Fruit fly (Drosophila melanogaster) whole organism, embryonic: ENCODE results near the gene CG12398.
A peak's percentile ranks its signal among the peaks of the same experiment; 100 is the strongest.

Experiments
- Asciz ChIP-seq: fragments of 200-800 bp; sonication (Bioruptor generic); optimal IDR thresholded peaks from 2 replicates; lab custom pipeline; 2017; ENCODE audit warnings: missing biosample characterization, mild to moderate bottlenecking, missing genetic modification characterization, missing genetic modification reagents
- BtbVII ChIP-seq: fragments of 200-800 bp; sonication (Bioruptor generic); optimal IDR thresholded peaks from 3 replicates; lab custom pipeline; 2017; ENCODE audit warnings: missing biosample characterization, mild to moderate bottlenecking, missing genetic modification characterization
- Bteb2 ChIP-seq: fragments of 200-800 bp; sonication (Bioruptor generic); optimal IDR thresholded peaks from 2 replicates; lab custom pipeline; 2016; ENCODE audit warnings: missing biosample characterization, missing genetic modification characterization
- CG14050 ChIP-seq: fragments of 200-800 bp; sonication (Bioruptor generic); IDR thresholded peaks from 3 replicates; pipeline ENCODE4 v1.3.6; 2022; ENCODE audit warnings: missing biosample characterization, missing genetic modification characterization
- CG1529 ChIP-seq: fragments of 200-800 bp; sonication (Bioruptor generic); optimal IDR thresholded peaks from 3 replicates; lab custom pipeline; 2018; ENCODE audit warnings: missing biosample characterization, missing genetic modification characterization
- CG15514 ChIP-seq: fragments of 200-800 bp; sonication (Bioruptor generic); optimal IDR thresholded peaks from 3 replicates; lab custom pipeline; 2017; ENCODE audit warnings: missing biosample characterization, missing genetic modification characterization, mild to moderate bottlenecking, moderate library complexity, missing genetic modification reagents
- CG1792 ChIP-seq: fragments of 200-800 bp; sonication (Bioruptor generic); optimal IDR thresholded peaks from 2 replicates; lab custom pipeline; 2016; ENCODE audit warnings: missing biosample characterization, missing genetic modification characterization
- CG18599 ChIP-seq: fragments of 200-800 bp; sonication (Bioruptor generic); optimal IDR thresholded peaks from 3 replicates; lab custom pipeline; 2017; ENCODE audit warnings: missing biosample characterization, missing genetic modification characterization, mild to moderate bottlenecking, moderate library complexity, missing genetic modification reagents
- CG2202 ChIP-seq: fragments of 200-800 bp; sonication (Bioruptor generic); optimal IDR thresholded peaks from 2 replicates; lab custom pipeline; 2018; ENCODE audit warnings: missing biosample characterization, mild to moderate bottlenecking, missing genetic modification characterization
- CG33213 ChIP-seq: fragments of 200-800 bp; sonication (Bioruptor generic); optimal IDR thresholded peaks from 3 replicates; lab custom pipeline; 2016; ENCODE audit warnings: missing biosample characterization, missing genetic modification characterization
- CG33557 ChIP-seq: fragments of 200-800 bp; sonication (Bioruptor generic); optimal IDR thresholded peaks from 2 replicates; lab custom pipeline; 2019; ENCODE audit warnings: missing biosample characterization, mild to moderate bottlenecking, missing genetic modification characterization, moderate library complexity
- CG4360 ChIP-seq: fragments of 200-800 bp; sonication (Bioruptor generic); IDR thresholded peaks from 2 replicates; pipeline ENCODE4 v1.3.6; 2022; ENCODE audit warnings: missing biosample characterization, missing genetic modification characterization
- CG4424 ChIP-seq: fragments of 200-800 bp; sonication (Bioruptor generic); optimal IDR thresholded peaks from 3 replicates; lab custom pipeline; 2016; ENCODE audit warnings: missing biosample characterization, missing genetic modification characterization
- CG4730 ChIP-seq: fragments of 200-800 bp; sonication (Bioruptor generic); IDR thresholded peaks from 2 replicates; pipeline ENCODE4 v1.3.6; 2022; ENCODE audit warnings: missing biosample characterization, missing genetic modification characterization
- CG5180 ChIP-seq: fragments of 200-800 bp; sonication (Bioruptor generic); optimal IDR thresholded peaks from 3 replicates; lab custom pipeline; 2017; ENCODE audit warnings: missing biosample characterization, missing genetic modification characterization, mild to moderate bottlenecking, moderate library complexity, missing genetic modification reagents
- CG6654 ChIP-seq: fragments of 200-800 bp; sonication (Bioruptor generic); optimal IDR thresholded peaks from 2 replicates; lab custom pipeline; 2017; ENCODE audit warnings: missing biosample characterization, mild to moderate bottlenecking, missing genetic modification characterization
- CG8924 ChIP-seq: fragments of 200-800 bp; optimal IDR thresholded peaks from 3 replicates; lab custom pipeline; 2019; ENCODE audit warnings: missing biosample characterization, mild to moderate bottlenecking, missing genetic modification characterization, moderate library complexity
- CG9609 ChIP-seq: fragments of 200-800 bp; sonication (Bioruptor generic); optimal IDR thresholded peaks from 3 replicates; lab custom pipeline; 2016; ENCODE audit warnings: missing biosample characterization, missing genetic modification characterization
- CG9817 ChIP-seq: fragments of 200-800 bp; sonication (Bioruptor generic); optimal IDR thresholded peaks from 2 replicates; lab custom pipeline; 2018; ENCODE audit warnings: missing biosample characterization, mild to moderate bottlenecking, missing genetic modification characterization, moderate library complexity
- CoRest ChIP-seq: fragments of 200-800 bp; sonication (Bioruptor generic); optimal IDR thresholded peaks from 3 replicates; lab custom pipeline; 2018; ENCODE audit warnings: missing biosample characterization, mild to moderate bottlenecking, missing genetic modification characterization, moderate library complexity
- CrebB ChIP-seq: fragments of 200-800 bp; sonication (Bioruptor generic); optimal IDR thresholded peaks from 3 replicates; lab custom pipeline; 2018; ENCODE audit warnings: missing biosample characterization, mild to moderate bottlenecking, missing genetic modification characterization
- Dbx ChIP-seq: fragments of 200-800 bp; sonication (Bioruptor generic); IDR thresholded peaks from 3 replicates; pipeline ENCODE4 v1.3.6; 2022; ENCODE audit warnings: missing biosample characterization, missing genetic modification characterization
- Doc3 ChIP-seq: fragments of 200-800 bp; sonication (Bioruptor generic); IDR thresholded peaks from 3 replicates; pipeline ENCODE4 v1.3.6; 2022; ENCODE audit warnings: missing biosample characterization, missing genetic modification characterization; ENCODE audit not compliant: partially characterized antibody
- Ets65A ChIP-seq: fragments of 200-800 bp; sonication (Bioruptor generic); peaks from one replicate; lab custom pipeline; 2016; ENCODE audit warnings: missing biosample characterization, missing genetic modification characterization
- HLHmδ ChIP-seq: fragments of 200-800 bp; sonication (Bioruptor generic); optimal IDR thresholded peaks from 2 replicates; lab custom pipeline; 2018; ENCODE audit warnings: missing biosample characterization, mild to moderate bottlenecking, missing genetic modification characterization, moderate library complexity
- HmgZ ChIP-seq: fragments of 200-800 bp; sonication (Bioruptor generic); optimal IDR thresholded peaks from 2 replicates; lab custom pipeline; 2018; ENCODE audit warnings: missing biosample characterization, mild to moderate bottlenecking, missing genetic modification characterization
- Hr78 ChIP-seq, 2 experiments: fragments of 200-800 bp in 1 of 2; fragments of >200 bp in 1 of 2; sonication (Bioruptor generic) in 1 of 2; optimal IDR thresholded peaks; 2 replicates each; lab custom pipeline; 2017 to 2019; ENCODE audit warnings: missing biosample characterization in 2 of 2, missing genetic modification characterization in 2 of 2, mild to moderate bottlenecking in 1 of 2, moderate library complexity in 1 of 2
- Mes4 ChIP-seq: fragments of 200-800 bp; sonication (Bioruptor generic); optimal IDR thresholded peaks from 2 replicates; lab custom pipeline; 2016; ENCODE audit warnings: missing biosample characterization, missing genetic modification characterization
- Neu2 ChIP-seq: fragments of 200-800 bp; sonication (Bioruptor generic); optimal IDR thresholded peaks from 3 replicates; lab custom pipeline; 2016; ENCODE audit warnings: missing biosample characterization, missing genetic modification characterization, borderline replicate concordance
- NfI ChIP-seq: fragments of 200-800 bp; sonication (Bioruptor generic); optimal IDR thresholded peaks from 3 replicates; lab custom pipeline; 2018; ENCODE audit warnings: missing biosample characterization, mild to moderate bottlenecking, missing genetic modification characterization, moderate library complexity
- Poxn ChIP-seq: fragments of 200-800 bp; sonication (Bioruptor generic); IDR thresholded peaks from 2 replicates; pipeline ENCODE4 v1.3.6; 2022; ENCODE audit warnings: missing biosample characterization, missing genetic modification characterization
- Sox102F ChIP-seq: fragments of 200-800 bp; sonication (Bioruptor generic); optimal IDR thresholded peaks from 2 replicates; lab custom pipeline; 2018; ENCODE audit warnings: missing biosample characterization, mild to moderate bottlenecking, missing genetic modification characterization, moderate library complexity
- abd-A ChIP-seq: fragments of 200-800 bp; sonication (Bioruptor generic); optimal IDR thresholded peaks from 3 replicates; lab custom pipeline; 2019; ENCODE audit warnings: missing biosample characterization, mild to moderate bottlenecking, missing genetic modification characterization, moderate library complexity
- bigmax ChIP-seq: fragments of 200-800 bp; sonication (Bioruptor generic); optimal IDR thresholded peaks from 2 replicates; lab custom pipeline; 2018; ENCODE audit warnings: missing biosample characterization, mild to moderate bottlenecking, missing genetic modification characterization
- btn ChIP-seq: fragments of 200-800 bp; sonication (Bioruptor generic); optimal IDR thresholded peaks from 2 replicates; lab custom pipeline; 2016; ENCODE audit warnings: missing biosample characterization, missing genetic modification characterization
- ewg ChIP-seq: fragments of 200-800 bp; sonication (Bioruptor generic); optimal IDR thresholded peaks from 3 replicates; lab custom pipeline; 2017; ENCODE audit warnings: mild to moderate bottlenecking, missing biosample characterization, missing genetic modification reagents, missing genetic modification characterization
- fd64A ChIP-seq: fragments of 200-800 bp; sonication (Bioruptor generic); optimal IDR thresholded peaks from 3 replicates; lab custom pipeline; 2018; ENCODE audit warnings: missing biosample characterization, mild to moderate bottlenecking, missing genetic modification characterization
- gcm ChIP-seq: fragments of 200-800 bp; sonication (Bioruptor generic); optimal IDR thresholded peaks from 2 replicates; lab custom pipeline; 2019; ENCODE audit warnings: missing biosample characterization, mild to moderate bottlenecking, missing genetic modification characterization, moderate library complexity
- gem ChIP-seq: fragments of 200-800 bp; sonication (Bioruptor generic); optimal IDR thresholded peaks from 2 replicates; lab custom pipeline; 2019; ENCODE audit warnings: missing biosample characterization, mild to moderate bottlenecking, missing genetic modification characterization, moderate library complexity
- gro ChIP-seq: fragments of 200-800 bp; sonication (Bioruptor generic); optimal IDR thresholded peaks from 2 replicates; lab custom pipeline; 2016; ENCODE audit warnings: missing biosample characterization, missing genetic modification characterization
- jumu ChIP-seq: fragments of 200-800 bp; sonication (Bioruptor generic); optimal IDR thresholded peaks from 3 replicates; lab custom pipeline; 2016; ENCODE audit warnings: missing biosample characterization, missing genetic modification characterization
- repo ChIP-seq: fragments of 200-800 bp; sonication (Bioruptor generic); optimal IDR thresholded peaks from 2 replicates; lab custom pipeline; 2016; ENCODE audit warnings: missing biosample characterization, missing genetic modification characterization
- sim ChIP-seq: fragments of 200-800 bp; sonication (Bioruptor generic); IDR thresholded peaks from 2 replicates; pipeline ENCODE4 v1.3.6; 2022; ENCODE audit warnings: missing biosample characterization, missing genetic modification characterization
- slou ChIP-seq: fragments of 200-800 bp; sonication (Bioruptor generic); optimal IDR thresholded peaks from 3 replicates; lab custom pipeline; 2016; ENCODE audit warnings: missing biosample characterization, missing genetic modification characterization
- ssp ChIP-seq: fragments of 200-800 bp; sonication (Bioruptor generic); IDR thresholded peaks from 2 replicates; pipeline ENCODE4 v1.3.6; 2022; ENCODE audit warnings: missing biosample characterization, missing genetic modification characterization
- tio ChIP-seq: fragments of 200-800 bp; sonication (Bioruptor generic); optimal IDR thresholded peaks from 2 replicates; lab custom pipeline; 2017; ENCODE audit warnings: missing biosample characterization, missing genetic modification characterization, inconsistent platforms
- unc-4 ChIP-seq: fragments of 200-800 bp; sonication (Bioruptor generic); IDR thresholded peaks from 2 replicates; pipeline ENCODE4 v1.3.6; 2022; ENCODE audit warnings: missing biosample characterization, missing genetic modification characterization; ENCODE audit not compliant: partially characterized antibody

CG12398 gene

DNA sequence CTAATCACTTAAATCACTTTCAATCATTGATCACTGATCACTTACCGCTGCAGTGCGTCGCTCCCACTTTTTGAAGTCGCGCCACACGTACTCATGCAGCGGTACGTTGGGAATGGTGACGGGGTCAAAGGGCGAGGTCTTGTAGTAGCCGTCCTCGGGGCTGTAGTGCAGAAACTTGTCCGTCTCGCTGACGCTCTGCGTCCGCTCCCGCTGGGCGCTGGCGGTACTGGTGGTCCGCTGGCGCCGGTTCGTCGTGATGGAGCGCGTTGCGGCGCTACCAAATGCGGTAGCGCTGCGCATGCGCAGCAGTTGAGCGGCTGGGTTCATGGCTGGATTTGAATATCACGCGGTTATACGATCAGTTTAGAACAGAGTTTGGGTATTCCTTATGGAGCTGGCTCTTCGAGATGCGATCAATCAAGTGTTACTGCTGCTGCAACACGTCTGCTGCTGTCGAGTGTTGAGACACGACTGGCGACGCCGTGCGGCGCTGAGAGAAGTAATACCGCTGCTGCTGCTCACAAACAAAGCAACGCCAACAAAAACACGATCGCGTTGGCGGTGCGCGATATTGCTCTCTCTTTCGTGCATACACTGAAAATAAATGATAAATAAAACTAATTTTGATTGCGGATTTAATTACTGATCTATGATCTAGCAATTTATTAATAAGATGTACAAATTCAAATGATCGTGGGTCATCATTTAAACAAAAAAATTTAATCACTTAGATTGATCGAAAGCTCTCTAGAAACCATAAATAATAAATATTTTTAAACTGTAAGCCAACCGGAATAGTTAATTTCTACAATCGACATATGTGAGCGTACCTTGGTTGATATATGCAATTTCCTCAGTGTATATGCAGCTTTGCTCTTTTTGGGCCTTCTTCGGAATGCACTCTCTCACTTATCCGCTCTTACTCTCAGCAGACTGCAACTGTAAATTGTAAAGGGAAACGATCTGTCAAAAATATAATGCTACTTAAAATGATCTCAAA lies 37.0 kb upstream of the CG12398 start (continued):
- peak; percentile 94 for TF ChIP-seq Sox102F (GFP tag; lab: Kevin White, UChicago)
- TF ChIP-seq CoRest (tag; lab: Kevin White, UChicago), result peak; percentile 98
- TF ChIP-seq CG2202 (tag; lab: Kevin White, UChicago), result peak; percentile 95
- peak; percentile 81 for TF ChIP-seq CG4360
- peak; percentile 81 for TF ChIP-seq Bteb2 (GFP tag; lab: Kevin White, UChicago)
- peak; percentile 44 for TF ChIP-seq CG1792 (GFP tag; lab: Kevin White, UChicago)
- peak; percentile 89 for TF ChIP-seq NfI (GFP tag; lab: Kevin White, UChicago)
- TF ChIP-seq Neu2 (GFP tag; lab: Kevin White, UChicago), result peak; percentile 54
- peak; percentile 50; the same call in 1 of the 3 replicates for TF ChIP-seq Dbx (GFP tag; lab: Robert Waterston, UW)
- TF ChIP-seq repo, result peak; percentile 12
- peak; percentile 86 for TF ChIP-seq BtbVII (GFP tag; lab: Kevin White, UChicago)
- peak; percentile 82 for TF ChIP-seq CG18599 (GFP tag; lab: Kevin White, UChicago)
- peak; percentile 83 for TF ChIP-seq sim
- peak; percentile 76 for TF ChIP-seq HmgZ (tag; lab: Kevin White, UChicago)
- TF ChIP-seq Hr78 (GFP tag; optimal IDR thresholded peaks at IDR 0.05; lab: Kevin White, UChicago), result peak in 1 of 2 experiments; percentile 93
- peak; percentile 41 for TF ChIP-seq abd-A
- TF ChIP-seq CG4424, result peak; percentile 94
- peak; percentile 76 for TF ChIP-seq fd64A (GFP tag; lab: Kevin White, UChicago)
- peak; percentile 53 for TF ChIP-seq CG15514 (GFP tag; lab: Kevin White, UChicago)
- TF ChIP-seq CG9609 (GFP tag; lab: Kevin White, UChicago), result peak; percentile 73
- TF ChIP-seq unc-4 (GFP tag; lab: Robert Waterston, UW), result no peak
- TF ChIP-seq CG5180 (GFP tag; lab: Kevin White, UChicago), result peak; percentile 89
- peak; percentile 57 for TF ChIP-seq btn (GFP tag; lab: Kevin White, UChicago)
- peak; percentile 98 for TF ChIP-seq gem (tag; lab: Kevin White, UChicago)
- peak; percentile 74 for TF ChIP-seq CrebB (tag; lab: Kevin White, UChicago)
- peak; percentile 63 for TF ChIP-seq HLHmδ
- TF ChIP-seq CG9817 (tag; lab: Kevin White, UChicago), result peak; percentile 83
- peak; percentile 96 for TF ChIP-seq gcm
- TF ChIP-seq jumu (GFP tag; lab: Kevin White, UChicago), result peak; percentile 65
- peak; percentile 94 for TF ChIP-seq tio (GFP tag; lab: Kevin White, UChicago)
- TF ChIP-seq CG4730, result peak; percentile 81
- TF ChIP-seq bigmax, result no peak
- peak; percentile 77 for TF ChIP-seq CG6654 (GFP tag; lab: Kevin White, UChicago)
- peak; percentile 97 for TF ChIP-seq CG1529 (GFP tag; lab: Kevin White, UChicago)
- TF ChIP-seq CG33557 (GFP tag; lab: Kevin White, UChicago), result peak; percentile 98
- TF ChIP-seq CG8924 (tag; lab: Kevin White, UChicago), result peak; percentile 97
- TF ChIP-seq CG14050 (GFP tag; lab: Robert Waterston, UW), result peak; percentile 86
- TF ChIP-seq slou (GFP tag; lab: Kevin White, UChicago), result peak; percentile 40
- peak; percentile 83 for TF ChIP-seq Mes4 (GFP tag; lab: Kevin White, UChicago)
- peak; percentile 90 for TF ChIP-seq ewg (GFP tag; lab: Kevin White, UChicago)
- peak; percentile 95 for TF ChIP-seq Asciz (GFP tag; lab: Kevin White, UChicago)
- TF ChIP-seq ssp, result peak; percentile 82
- peak; percentile 35; the same call in 1 of the 3 replicates for TF ChIP-seq Doc3 (GFP tag; lab: Robert Waterston, UW)
- peak; percentile 58 for TF ChIP-seq CG33213
- peak; percentile 46 for TF ChIP-seq gro (GFP tag; lab: Kevin White, UChicago)
- no peak for TF ChIP-seq Poxn (GFP tag; lab: Robert Waterston, UW)
- TF ChIP-seq Ets65A (GFP tag; lab: Kevin White, UChicago), result peak; percentile 92
